Fruit fly (Drosophila melanogaster) whole organism, embryonic: ENCODE measurements around the gene CG11267.

Source experiments
- Abd-B ChIP-seq: fragments of 200-800 bp; sonication (Bioruptor generic); optimal IDR thresholded peaks from 2 replicates; lab custom pipeline; 2018; ENCODE audit warnings: missing biosample characterization, mild to moderate bottlenecking, missing genetic modification characterization, moderate library complexity
- BEAF-32 ChIP-seq: fragments of 200-800 bp; sonication (Bioruptor generic); optimal IDR thresholded peaks from 3 replicates; lab custom pipeline; 2017; ENCODE audit warnings: missing biosample characterization, missing genetic modification characterization, mild to moderate bottlenecking, moderate library complexity, missing genetic modification reagents
- CG10543 ChIP-seq: fragments of 200-800 bp; sonication (Bioruptor generic); optimal IDR thresholded peaks from 3 replicates; lab custom pipeline; 2017; ENCODE audit warnings: missing biosample characterization, mild to moderate bottlenecking, missing genetic modification characterization, moderate library complexity
- CG10654 ChIP-seq: fragments of 200-800 bp; sonication (Bioruptor generic); optimal IDR thresholded peaks from 2 replicates; lab custom pipeline; 2016; ENCODE audit warnings: missing biosample characterization, missing genetic modification characterization
- CG12071 ChIP-seq: fragments of 200-800 bp; sonication (Bioruptor generic); optimal IDR thresholded peaks from 3 replicates; lab custom pipeline; 2018; ENCODE audit warnings: missing biosample characterization, mild to moderate bottlenecking, missing genetic modification characterization
- CG12942 ChIP-seq: fragments of 200-800 bp; sonication (Bioruptor generic); optimal IDR thresholded peaks from 3 replicates; lab custom pipeline; 2016; ENCODE audit warnings: missing biosample characterization, missing genetic modification characterization
- CG15073 ChIP-seq: fragments of 200-800 bp; sonication (Bioruptor generic); optimal IDR thresholded peaks from 2 replicates; lab custom pipeline; 2016; ENCODE audit warnings: missing biosample characterization, missing genetic modification characterization
- CG17186 ChIP-seq: fragments of 200-800 bp; sonication (Bioruptor generic); optimal IDR thresholded peaks from 3 replicates; lab custom pipeline; 2017; ENCODE audit warnings: missing biosample characterization, missing genetic modification reagents, missing genetic modification characterization
- CG17385 ChIP-seq: fragments of 200-800 bp; sonication (Bioruptor generic); optimal IDR thresholded peaks from 3 replicates; lab custom pipeline; 2018; ENCODE audit warnings: missing biosample characterization, mild to moderate bottlenecking, missing genetic modification characterization
- CG2129 ChIP-seq: fragments of 200-800 bp; sonication (Bioruptor generic); IDR thresholded peaks from 2 replicates; pipeline ENCODE4 v1.3.6; 2022; ENCODE audit warnings: missing biosample characterization, missing genetic modification characterization; ENCODE audit not compliant: partially characterized antibody
- CG2889 ChIP-seq: fragments of 200-800 bp; sonication (Bioruptor generic); IDR thresholded peaks from 3 replicates; pipeline ENCODE4 v1.3.6; 2022; ENCODE audit warnings: missing biosample characterization, missing genetic modification characterization
- CG30403 ChIP-seq: fragments of 200-800 bp; sonication (Bioruptor generic); optimal IDR thresholded peaks from 3 replicates; lab custom pipeline; 2016; ENCODE audit warnings: missing biosample characterization, missing genetic modification characterization
- CG3065 ChIP-seq: fragments of 200-800 bp; sonication (Bioruptor generic); optimal IDR thresholded peaks from 2 replicates; lab custom pipeline; 2016; ENCODE audit warnings: missing biosample characterization, missing genetic modification characterization
- CG3847 ChIP-seq: fragments of 200-800 bp; sonication (Bioruptor generic); IDR thresholded peaks from 2 replicates; pipeline ENCODE4 v1.3.6; 2022; ENCODE audit warnings: missing biosample characterization, missing genetic modification characterization
- CG7839 ChIP-seq: fragments of 200-800 bp; sonication (Bioruptor generic); optimal IDR thresholded peaks from 3 replicates; lab custom pipeline; 2018; ENCODE audit warnings: missing biosample characterization, mild to moderate bottlenecking, missing genetic modification characterization, moderate library complexity
- CG7963 ChIP-seq: fragments of 200-800 bp; sonication (Bioruptor generic); IDR thresholded peaks from 3 replicates; pipeline ENCODE4 v1.3.6; 2022; ENCODE audit warnings: missing biosample characterization, missing genetic modification characterization; ENCODE audit not compliant: partially characterized antibody
- CG8281 ChIP-seq: fragments of 200-800 bp; sonication (Bioruptor generic); optimal IDR thresholded peaks from 2 replicates; lab custom pipeline; 2018; ENCODE audit warnings: missing biosample characterization, mild to moderate bottlenecking, missing genetic modification characterization, moderate library complexity
- CG8944 ChIP-seq: fragments of 200-800 bp; sonication (Bioruptor generic); optimal IDR thresholded peaks from 3 replicates; lab custom pipeline; 2016; ENCODE audit warnings: missing biosample characterization, missing genetic modification characterization
- CG9817 ChIP-seq: fragments of 200-800 bp; sonication (Bioruptor generic); optimal IDR thresholded peaks from 2 replicates; lab custom pipeline; 2018; ENCODE audit warnings: missing biosample characterization, mild to moderate bottlenecking, missing genetic modification characterization, moderate library complexity
- Camta ChIP-seq: fragments of 200-800 bp; sonication (Bioruptor generic); optimal IDR thresholded peaks from 2 replicates; lab custom pipeline; 2016; ENCODE audit warnings: missing biosample characterization, missing genetic modification characterization
- Deaf1 ChIP-seq: fragments of 200-800 bp; optimal IDR thresholded peaks from 3 replicates; lab custom pipeline; 2019; ENCODE audit warnings: missing biosample characterization, mild to moderate bottlenecking, missing genetic modification characterization, moderate library complexity
- Doc3 ChIP-seq: fragments of 200-800 bp; sonication (Bioruptor generic); IDR thresholded peaks from 3 replicates; pipeline ENCODE4 v1.3.6; 2022; ENCODE audit warnings: missing biosample characterization, missing genetic modification characterization; ENCODE audit not compliant: partially characterized antibody
- E2f1 ChIP-seq: fragments of 200-800 bp; sonication (Bioruptor generic); IDR thresholded peaks from 2 replicates; pipeline ENCODE4 v1.3.6; 2022; ENCODE audit warnings: missing biosample characterization, missing genetic modification characterization
- H15 ChIP-seq: fragments of 200-800 bp; sonication (Bioruptor generic); IDR thresholded peaks from 3 replicates; pipeline ENCODE4 v1.3.6; 2022; ENCODE audit warnings: missing biosample characterization, missing genetic modification characterization
- Hey ChIP-seq: fragments of 200-800 bp; sonication (Bioruptor generic); optimal IDR thresholded peaks from 3 replicates; lab custom pipeline; 2018; ENCODE audit warnings: missing biosample characterization, mild to moderate bottlenecking, missing genetic modification characterization
- MTF-1 ChIP-seq: fragments of 200-800 bp; sonication (Bioruptor generic); optimal IDR thresholded peaks from 2 replicates; lab custom pipeline; 2018; ENCODE audit warnings: missing biosample characterization, mild to moderate bottlenecking, missing genetic modification characterization, borderline replicate concordance
- Rfx ChIP-seq: fragments of 200-800 bp; sonication (Bioruptor generic); IDR thresholded peaks from 2 replicates; pipeline ENCODE4 v1.3.6; 2022; ENCODE audit warnings: missing biosample characterization, missing genetic modification characterization
- Sin3A ChIP-seq: fragments of >200 bp; optimal IDR thresholded peaks from 2 replicates; lab custom pipeline; 2018
- Sox102F ChIP-seq: fragments of 200-800 bp; sonication (Bioruptor generic); optimal IDR thresholded peaks from 2 replicates; lab custom pipeline; 2018; ENCODE audit warnings: missing biosample characterization, mild to moderate bottlenecking, missing genetic modification characterization, moderate library complexity
- TFAM ChIP-seq: fragments of 200-800 bp; sonication (Bioruptor generic); optimal IDR thresholded peaks from 2 replicates; lab custom pipeline; 2017; ENCODE audit warnings: missing biosample characterization, missing genetic modification characterization, inconsistent platforms
- Xrp1 ChIP-seq: fragments of 200-800 bp; sonication (Bioruptor generic); IDR thresholded peaks from 2 replicates; pipeline ENCODE4 v1.3.6; 2022; ENCODE audit warnings: missing biosample characterization, missing genetic modification characterization
- bab2 ChIP-seq: fragments of 200-800 bp; sonication (Bioruptor generic); optimal IDR thresholded peaks from 2 replicates; lab custom pipeline; 2016; ENCODE audit warnings: missing biosample characterization, missing genetic modification characterization
- ci ChIP-seq: fragments of 200-800 bp; sonication (Bioruptor generic); IDR thresholded peaks from 3 replicates; pipeline ENCODE4 v1.3.6; 2022; ENCODE audit warnings: missing biosample characterization, missing genetic modification characterization
- crol ChIP-seq: fragments of 200-800 bp; sonication (Bioruptor generic); IDR thresholded peaks from 2 replicates; pipeline ENCODE4 v1.3.6; 2022; ENCODE audit warnings: missing biosample characterization, missing genetic modification characterization
- cwo ChIP-seq: fragments of 200-800 bp; sonication (Bioruptor generic); optimal IDR thresholded peaks from 3 replicates; lab custom pipeline; 2017; ENCODE audit warnings: missing biosample characterization, missing genetic modification characterization, mild to moderate bottlenecking, moderate library complexity, missing genetic modification reagents
- da ChIP-seq: fragments of 200-800 bp; sonication (Bioruptor generic); optimal IDR thresholded peaks from 2 replicates; lab custom pipeline; 2016; ENCODE audit warnings: missing biosample characterization, missing genetic modification characterization
- dmrt99B ChIP-seq: fragments of 200-800 bp; sonication (Bioruptor generic); optimal IDR thresholded peaks from 2 replicates; lab custom pipeline; 2018; ENCODE audit warnings: missing biosample characterization, mild to moderate bottlenecking, missing genetic modification characterization, moderate library complexity
- fd3F ChIP-seq: fragments of 200-800 bp; sonication (Bioruptor generic); optimal IDR thresholded peaks from 2 replicates; lab custom pipeline; 2018; ENCODE audit warnings: missing biosample characterization, mild to moderate bottlenecking, missing genetic modification characterization, moderate library complexity
- gcm ChIP-seq: fragments of 200-800 bp; sonication (Bioruptor generic); optimal IDR thresholded peaks from 2 replicates; lab custom pipeline; 2019; ENCODE audit warnings: missing biosample characterization, mild to moderate bottlenecking, missing genetic modification characterization, moderate library complexity
- grn ChIP-seq: fragments of 200-800 bp; sonication (Bioruptor generic); optimal IDR thresholded peaks from 3 replicates; lab custom pipeline; 2017; ENCODE audit warnings: missing biosample characterization, missing genetic modification characterization
- hb ChIP-seq: fragments of 200-800 bp; sonication (Bioruptor generic); IDR thresholded peaks from 3 replicates; pipeline ENCODE4 v1.3.6; 2022; ENCODE audit warnings: missing biosample characterization, missing genetic modification characterization; ENCODE audit not compliant: partially characterized antibody
- insv ChIP-seq, 2 experiments: fragments of 200-800 bp; sonication (Bioruptor generic); optimal IDR thresholded peaks; 3 replicates each; lab custom pipeline; 2016 to 2018; ENCODE audit warnings: missing biosample characterization in 2 of 2, missing genetic modification characterization in 2 of 2
- kah ChIP-seq: fragments of 200-800 bp; sonication (Bioruptor generic); optimal IDR thresholded peaks from 2 replicates; lab custom pipeline; 2018; ENCODE audit warnings: missing biosample characterization, mild to moderate bottlenecking, missing genetic modification characterization
- lab ChIP-seq: fragments of 200-800 bp; sonication (Bioruptor generic); optimal IDR thresholded peaks from 3 replicates; lab custom pipeline; 2017; ENCODE audit warnings: missing biosample characterization, missing genetic modification characterization, mild to moderate bottlenecking, moderate library complexity, missing genetic modification reagents
- pfk ChIP-seq: fragments of 200-800 bp; sonication (Bioruptor generic); optimal IDR thresholded peaks from 2 replicates; lab custom pipeline; 2018; ENCODE audit warnings: missing biosample characterization, mild to moderate bottlenecking, missing genetic modification characterization, moderate library complexity
- rib ChIP-seq: fragments of 200-800 bp; sonication (Bioruptor generic); IDR thresholded peaks from 2 replicates; pipeline ENCODE4 v1.3.6; 2022; ENCODE audit warnings: missing biosample characterization, missing genetic modification characterization
- sens-2 ChIP-seq: fragments of 200-800 bp; sonication (Bioruptor generic); IDR thresholded peaks from 2 replicates; pipeline ENCODE4 v1.3.6; 2022; ENCODE audit warnings: missing biosample characterization, missing genetic modification characterization
- sisA ChIP-seq: fragments of 200-800 bp; sonication (Bioruptor generic); IDR thresholded peaks from 2 replicates; pipeline ENCODE4 v1.3.6; 2022; ENCODE audit warnings: missing biosample characterization, missing genetic modification characterization
- twi ChIP-seq: fragments of 200-800 bp; optimal IDR thresholded peaks from 2 replicates; lab custom pipeline; 2019; ENCODE audit warnings: missing biosample characterization, mild to moderate bottlenecking, missing genetic modification characterization, moderate library complexity
- z ChIP-seq: fragments of 200-800 bp; sonication (Bioruptor generic); IDR thresholded peaks from 3 replicates; pipeline ENCODE4 v1.3.6; 2022; ENCODE audit warnings: missing biosample characterization, missing genetic modification characterization

The CG11267 gene

dm6 chr3L:13017803-13018324 is 2.0 kb downstream of the CG11267 start, which contains the start of the genes mRpL20 and Icmt (continued):
- TF ChIP-seq CG8281 (tag; lab: Kevin White, UChicago): peak; percentile 67
- peak; percentile 84 for TF ChIP-seq cwo
- peak; percentile 72 for TF ChIP-seq Doc3 (GFP tag; lab: Robert Waterston, UW)
- peak; percentile 97 for TF ChIP-seq E2f1 (GFP tag; lab: Robert Waterston, UW)
- TF ChIP-seq CG2129 (GFP tag; lab: Robert Waterston, UW): peak; percentile 28; the same call in 1 of the 2 replicates
- no peak for TF ChIP-seq CG17186 (GFP tag; lab: Kevin White, UChicago)
- peak; percentile 68 for TF ChIP-seq BEAF-32
- no peak for TF ChIP-seq pfk (GFP tag; lab: Kevin White, UChicago)
- TF ChIP-seq crol (GFP tag; lab: Robert Waterston, UW): peak; percentile 50; the same call in 1 of the 2 replicates
- peak; percentile 80 for TF ChIP-seq sens-2
- TF ChIP-seq Deaf1 (tag; lab: Kevin White, UChicago): peak; percentile 73
- peak; percentile 97 for TF ChIP-seq CG3847 (GFP tag; lab: Robert Waterston, UW)
- TF ChIP-seq TFAM (GFP tag; lab: Kevin White, UChicago): no peak
- peak; percentile 36 for TF ChIP-seq bab2 (GFP tag; lab: Kevin White, UChicago)
- peak; percentile 94 for TF ChIP-seq ci (GFP tag; lab: Robert Waterston, UW)
- TF ChIP-seq CG7963 (GFP tag; lab: Robert Waterston, UW): peak; percentile 73; the same call in 2 of the 3 replicates
- TF ChIP-seq CG3065 (GFP tag; lab: Kevin White, UChicago): peak; percentile 64
- TF ChIP-seq Xrp1 (GFP tag; lab: Robert Waterston, UW): peak; percentile 97
- TF ChIP-seq Rfx (GFP tag; lab: Robert Waterston, UW): peak; percentile 98
- peak; percentile 85 for TF ChIP-seq twi (tag; lab: Kevin White, UChicago)
- TF ChIP-seq CG9817 (tag; lab: Kevin White, UChicago): peak; percentile 96
- TF ChIP-seq z: no peak
- no peak for TF ChIP-seq Sin3A (lab: Kevin White, UChicago)
- peak; percentile 62 for TF ChIP-seq CG10543
- TF ChIP-seq rib (GFP tag; lab: Robert Waterston, UW): peak; percentile 93
- peak; percentile 52 for TF ChIP-seq CG15073 (GFP tag; lab: Kevin White, UChicago)
- TF ChIP-seq H15 (GFP tag; lab: Robert Waterston, UW): peak; percentile 96
- peak; percentile 97 for TF ChIP-seq Sox102F (GFP tag; lab: Kevin White, UChicago)
- TF ChIP-seq sisA: peak; percentile 92
- TF ChIP-seq CG17385 (GFP tag; lab: Kevin White, UChicago): peak; percentile 91
- peak; percentile 93 for TF ChIP-seq Abd-B (GFP tag; lab: Kevin White, UChicago)
- TF ChIP-seq lab (GFP tag; lab: Kevin White, UChicago): peak; percentile 91
- peak; percentile 76 for TF ChIP-seq CG10654
- peak; percentile 47 for TF ChIP-seq MTF-1 (GFP tag; lab: Kevin White, UChicago)
- TF ChIP-seq Hey (tag; lab: Kevin White, UChicago): no peak
- peak; percentile 95 for TF ChIP-seq dmrt99B
- no peak for TF ChIP-seq grn
- TF ChIP-seq CG7839 (tag; lab: Kevin White, UChicago): peak; percentile 97
- peak; percentile 88 for TF ChIP-seq CG12942 (GFP tag; lab: Kevin White, UChicago)
- TF ChIP-seq CG8944 (GFP tag; lab: Kevin White, UChicago): peak; percentile 38
- peak; percentile 92 for TF ChIP-seq CG2889
- peak; percentile 95 for TF ChIP-seq fd3F (GFP tag; lab: Kevin White, UChicago)
- TF ChIP-seq da (GFP tag; lab: Kevin White, UChicago): no peak
- TF ChIP-seq CG12071 (GFP tag; lab: Kevin White, UChicago): peak; percentile 26
- peak in 1 of 2 experiments; percentile 45 for TF ChIP-seq insv (GFP tag; optimal IDR thresholded peaks at IDR 0.05; lab: Kevin White, UChicago)
- TF ChIP-seq CG30403 (GFP tag; lab: Kevin White, UChicago): peak; percentile 93
- peak; percentile 58 for TF ChIP-seq kah (GFP tag; lab: Kevin White, UChicago)
- peak; percentile 97 for TF ChIP-seq gcm
- peak; percentile 81 for TF ChIP-seq hb (GFP tag; lab: Robert Waterston, UW)
- TF ChIP-seq Camta (GFP tag; lab: Kevin White, UChicago): no peak
